Worm (Caenorhabditis elegans) whole organism, mixed stage, embryonic: ENCODE data around the gene idpp-12.
"Not testable (repeated sequence)": the region's sequence is repeated elsewhere in the genome, so short reads cannot be mapped to it uniquely, and the experiment has no call there.

Source experiments
- M03D4.4 ChIP-seq: sonication (generic microtip); optimal IDR thresholded peaks from 2 replicates; lab custom pipeline; 2017; ENCODE audit warnings: mild to moderate bottlenecking, missing genetic modification characterization, missing compliant biosample characterization
- bed-3 ChIP-seq: fragments of 200-800 bp; sonication (Bioruptor generic); optimal IDR thresholded peaks from 3 replicates; lab custom pipeline; 2018; ENCODE audit warnings: mild to moderate bottlenecking, missing genetic modification characterization, moderate library complexity, missing compliant biosample characterization
- ceh-39 ChIP-seq: fragments of 150-350 bp; optimal IDR thresholded peaks from 2 replicates; lab custom pipeline; 2014; ENCODE audit warnings: missing biosample characterization, missing genetic modification characterization
- ceh-43 ChIP-seq: fragments of 200-800 bp; sonication (Bioruptor generic); optimal IDR thresholded peaks from 2 replicates; lab custom pipeline; 2018; ENCODE audit warnings: mild to moderate bottlenecking, missing genetic modification characterization, moderate library complexity, missing compliant biosample characterization
- ceh-83 ChIP-seq: fragments of 200-800 bp; sonication (Bioruptor generic); optimal IDR thresholded peaks from 2 replicates; lab custom pipeline; 2018; ENCODE audit warnings: mild to moderate bottlenecking, missing genetic modification characterization, missing compliant biosample characterization
- ces-1 ChIP-seq: fragments of 150-350 bp; optimal IDR thresholded peaks from 2 replicates; lab custom pipeline; 2014; ENCODE audit warnings: missing biosample characterization, missing genetic modification reagents, missing genetic modification characterization
- cnd-1 ChIP-seq: fragments of 200-800 bp; sonication (Bioruptor generic); optimal IDR thresholded peaks from 2 replicates; lab custom pipeline; 2018; ENCODE audit warnings: mild to moderate bottlenecking, missing genetic modification characterization, missing compliant biosample characterization
- drap-1 ChIP-seq: fragments of 200-800 bp; sonication (Bioruptor generic); optimal IDR thresholded peaks from 3 replicates; lab custom pipeline; 2018; ENCODE audit warnings: mild to moderate bottlenecking, missing genetic modification characterization, missing compliant biosample characterization
- elt-1 ChIP-seq: sonication (generic microtip); optimal IDR thresholded peaks from 2 replicates; lab custom pipeline; 2017; ENCODE audit warnings: missing genetic modification characterization, mild to moderate bottlenecking, missing compliant biosample characterization, antibody characterized with exemption, moderate library complexity, borderline replicate concordance; ENCODE audit not compliant: insufficient read depth
- elt-3 ChIP-seq: fragments of 150-350 bp; optimal IDR thresholded peaks from 2 replicates; lab custom pipeline; 2014; ENCODE audit warnings: missing biosample characterization, missing genetic modification characterization
- flh-1 ChIP-seq: fragments of 200-800 bp; sonication (Bioruptor generic); optimal IDR thresholded peaks from 2 replicates; lab custom pipeline; 2018; ENCODE audit warnings: mild to moderate bottlenecking, missing genetic modification characterization, moderate library complexity, missing compliant biosample characterization
- ham-2 ChIP-seq: fragments of 200-800 bp; sonication (Bioruptor generic); optimal IDR thresholded peaks from 2 replicates; lab custom pipeline; 2018; ENCODE audit warnings: mild to moderate bottlenecking, missing genetic modification characterization, missing compliant biosample characterization
- hlh-1 ChIP-seq: fragments of 150-350 bp; optimal IDR thresholded peaks from 2 replicates; lab custom pipeline; 2014; ENCODE audit warnings: missing biosample characterization, missing genetic modification reagents, missing genetic modification characterization
- lin-32 ChIP-seq: fragments of 200-800 bp; sonication (Bioruptor generic); optimal IDR thresholded peaks from 2 replicates; lab custom pipeline; 2018; ENCODE audit warnings: mild to moderate bottlenecking, missing genetic modification characterization, missing compliant biosample characterization
- lsy-2 ChIP-seq: fragments of 150-350 bp; optimal IDR thresholded peaks from 2 replicates; lab custom pipeline; 2014; ENCODE audit warnings: missing biosample characterization, missing genetic modification characterization
- mab-5 ChIP-seq: fragments of 150-350 bp; optimal IDR thresholded peaks from 2 replicates; lab custom pipeline; 2014; ENCODE audit warnings: missing biosample characterization, missing genetic modification characterization
- mep-1 ChIP-seq: fragments of 150-350 bp; optimal IDR thresholded peaks from 2 replicates; lab custom pipeline; 2017; ENCODE audit warnings: missing biosample characterization, missing genetic modification reagents, missing genetic modification characterization, inconsistent platforms
- mls-2 ChIP-seq: sonication (generic microtip); optimal IDR thresholded peaks from 2 replicates; lab custom pipeline; 2016; ENCODE audit warnings: mild to moderate bottlenecking, missing genetic modification characterization, moderate library complexity, missing compliant biosample characterization
- nhr-28 ChIP-seq: fragments of 150-350 bp; optimal IDR thresholded peaks from 2 replicates; lab custom pipeline; 2014; ENCODE audit warnings: missing biosample characterization, missing genetic modification characterization
- pha-4 ChIP-seq: fragments of 150-350 bp; optimal IDR thresholded peaks from 2 replicates; lab custom pipeline; 2018; ENCODE audit warnings: missing biosample characterization, missing genetic modification reagents, missing genetic modification characterization
- sem-2 ChIP-seq: fragments of 200-800 bp; sonication (Bioruptor generic); optimal IDR thresholded peaks from 2 replicates; lab custom pipeline; 2018; ENCODE audit warnings: mild to moderate bottlenecking, missing genetic modification characterization, missing compliant biosample characterization
- snpc-4 ChIP-seq: fragments of 150-350 bp; optimal IDR thresholded peaks from 2 replicates; lab custom pipeline; 2014; ENCODE audit warnings: missing biosample characterization, missing genetic modification characterization
- sptf-1 ChIP-seq: sonication (generic microtip); optimal IDR thresholded peaks from 2 replicates; lab custom pipeline; 2017; ENCODE audit warnings: mild to moderate bottlenecking, missing genetic modification characterization, moderate library complexity, missing compliant biosample characterization
- tbx-8 ChIP-seq: fragments of 200-800 bp; sonication (Bioruptor generic); optimal IDR thresholded peaks from 2 replicates; lab custom pipeline; 2018; ENCODE audit warnings: mild to moderate bottlenecking, missing genetic modification characterization, moderate library complexity, missing compliant biosample characterization
- unc-120 ChIP-seq: sonication (generic microtip); optimal IDR thresholded peaks from 2 replicates; lab custom pipeline; 2017; ENCODE audit warnings: missing genetic modification characterization, missing compliant biosample characterization; ENCODE audit not compliant: poor library complexity, severe bottlenecking
- unc-39 ChIP-seq: fragments of 150-350 bp; optimal IDR thresholded peaks from 2 replicates; lab custom pipeline; 2014; ENCODE audit warnings: missing biosample characterization, missing genetic modification characterization
- unc-62 ChIP-seq: fragments of 150-350 bp; optimal IDR thresholded peaks from 2 replicates; lab custom pipeline; 2014; ENCODE audit warnings: missing biosample characterization, missing genetic modification reagents, missing genetic modification characterization
- zip-8 ChIP-seq: fragments of 150-350 bp; optimal IDR thresholded peaks from 2 replicates; lab custom pipeline; 2014; ENCODE audit warnings: missing biosample characterization, missing genetic modification characterization
- ztf-11 ChIP-seq: fragments of 150-350 bp; optimal IDR thresholded peaks from 2 replicates; lab custom pipeline; 2014; ENCODE audit warnings: missing biosample characterization, missing genetic modification characterization

Gene idpp-12

ce11 chrIV:3303690-3304089 is at the start of gene idpp-12:
TSS of gene idpp-12 (plus strand) at chrIV:3303990.
- TF ChIP-seq ceh-39; ceh-83 (GFP tag; lab: Kevin White, UChicago); sptf-1 (tag; lab: Kevin White, UChicago): not testable (repeated sequence)

ce11 chrIV:3254443-3254842 is 49.3 kb upstream of the idpp-12 start, which contains the start of gene dmd-9:
TSS of gene dmd-9 (minus strand) at chrIV:3254543.
- TF ChIP-seq M03D4.4 (tag; lab: Kevin White, UChicago) (peak; percentile 4), ceh-83 (GFP tag; lab: Kevin White, UChicago) (no peak)

ce11 chrIV:3256866-3257265 is 46.9 kb upstream of the idpp-12 start:
- no peak for TF ChIP-seq ceh-83 (GFP tag; lab: Kevin White, UChicago)
- TF ChIP-seq ceh-39, result no peak
- no peak for TF ChIP-seq ztf-11 (tag; lab: Kevin White, UChicago)
- TF ChIP-seq mls-2, result no peak
- TF ChIP-seq hlh-1 (tag; lab: Kevin White, UChicago), result peak; percentile 60
- TF ChIP-seq unc-62 (GFP tag; lab: Kevin White, UChicago), result peak; percentile 38
- no peak for TF ChIP-seq elt-3
- no peak for TF ChIP-seq elt-1 (tag; lab: Kevin White, UChicago)
- no peak for TF ChIP-seq pha-4
- no peak for TF ChIP-seq cnd-1 (tag; lab: Kevin White, UChicago)
- TF ChIP-seq unc-39, result no peak
- TF ChIP-seq ham-2, result no peak
- TF ChIP-seq zip-8 (tag; lab: Kevin White, UChicago), result no peak
- TF ChIP-seq lin-32, result no peak
- no peak for TF ChIP-seq ces-1 (GFP tag; lab: Kevin White, UChicago)

- TF ChIP-seq ztf-11 (tag; lab: Kevin White, UChicago) (no peak), ceh-83 (GFP tag; lab: Kevin White, UChicago) (no peak)
- TF ChIP-seq, all 35 proteins: peak for 0
These were observed 45.3 kb upstream of the idpp-12 start, which contains the start of gene T26C12.1 for ce11 chrIV:3258528-3258927. TSS of gene T26C12.1 (plus strand) at chrIV:3258910.

ce11 chrIV:3260216-3260615 is 43.6 kb upstream of the idpp-12 start:
- TF ChIP-seq lsy-2 (tag; lab: Kevin White, UChicago), result no peak
- TF ChIP-seq zip-8 (tag; lab: Kevin White, UChicago), result peak; percentile 94

- TF ChIP-seq M03D4.4 (tag; lab: Kevin White, UChicago), result no peak
- TF ChIP-seq ceh-39, result no peak
- no peak for TF ChIP-seq flh-1 (GFP tag; lab: Kevin White, UChicago)
- no peak for TF ChIP-seq mep-1 (tag; lab: Kevin White, UChicago)
- TF ChIP-seq lsy-2 (tag; lab: Kevin White, UChicago), result no peak
- no peak for TF ChIP-seq mab-5 (tag; lab: Kevin White, UChicago)
- TF ChIP-seq sem-2 (GFP tag; lab: Kevin White, UChicago), result no peak
These were observed 42.0 kb upstream of the idpp-12 start for ce11 chrIV:3261761-3262160.

ce11 chrIV:3265657-3266056 is 38.1 kb upstream of the idpp-12 start, which contains the start of gene T26C12.2:
TSS of gene T26C12.2 (minus strand) at chrIV:3265757.
- TF ChIP-seq drap-1 (GFP tag; lab: Kevin White, UChicago) (no peak), ceh-39 (no peak), tbx-8 (GFP tag; lab: Kevin White, UChicago) (no peak), mep-1 (tag; lab: Kevin White, UChicago) (no peak), zip-8 (tag; lab: Kevin White, UChicago) (no peak), nhr-28 (tag; lab: Kevin White, UChicago) (no peak), unc-120 (tag; lab: Kevin White, UChicago) (no peak), elt-1 (tag; lab: Kevin White, UChicago) (no peak), M03D4.4 (tag; lab: Kevin White, UChicago) (no peak), ces-1 (GFP tag; lab: Kevin White, UChicago) (no peak), pha-4 (no peak), mab-5 (tag; lab: Kevin White, UChicago) (no peak), sptf-1 (tag; lab: Kevin White, UChicago) (no peak), flh-1 (GFP tag; lab: Kevin White, UChicago) (no peak), ceh-43 (GFP tag; lab: Kevin White, UChicago) (no peak), lin-32 (no peak), lsy-2 (tag; lab: Kevin White, UChicago) (no peak), snpc-4 (tag; lab: Kevin White, UChicago) (no peak), bed-3 (GFP tag; lab: Kevin White, UChicago) (no peak), ztf-11 (tag; lab: Kevin White, UChicago) (no peak)
